Fruit fly (Drosophila melanogaster) whole organism, embryonic: Measurements from ENCODE around the gene Kaz1-ORFB.
A peak's percentile ranks its signal among the peaks of the same experiment; 100 is the strongest.

ENCODE experiments used
- CG11560 ChIP-seq: fragments of 200-800 bp; sonication (Bioruptor generic); IDR thresholded peaks from 3 replicates; pipeline ENCODE4 v1.3.6; 2022; ENCODE audit warnings: missing biosample characterization, missing genetic modification characterization
- CG17612 ChIP-seq: fragments of 200-800 bp; sonication (Bioruptor generic); IDR thresholded peaks from 2 replicates; pipeline ENCODE4 v1.3.6; 2022; ENCODE audit warnings: missing biosample characterization, missing genetic modification characterization
- CG7745 ChIP-seq: fragments of 200-800 bp; sonication (Bioruptor generic); optimal IDR thresholded peaks from 2 replicates; lab custom pipeline; 2018; ENCODE audit warnings: missing biosample characterization, mild to moderate bottlenecking, missing genetic modification characterization, moderate library complexity
- Fer2 ChIP-seq: fragments of 200-800 bp; sonication (Bioruptor generic); optimal IDR thresholded peaks from 2 replicates; lab custom pipeline; 2018; ENCODE audit warnings: missing biosample characterization, mild to moderate bottlenecking, missing genetic modification characterization, moderate library complexity
- Hr3 ChIP-seq: fragments of 200-800 bp; sonication (Bioruptor generic); optimal IDR thresholded peaks from 3 replicates; lab custom pipeline; 2016; ENCODE audit warnings: missing biosample characterization, missing genetic modification characterization
- en ChIP-seq: fragments of 200-800 bp; sonication (Bioruptor generic); optimal IDR thresholded peaks from 2 replicates; lab custom pipeline; 2016; ENCODE audit warnings: missing biosample characterization, missing genetic modification characterization
- pnt ChIP-seq: fragments of 200-800 bp; sonication (Bioruptor generic); optimal IDR thresholded peaks from 3 replicates; lab custom pipeline; 2016; ENCODE audit warnings: missing biosample characterization, missing genetic modification characterization

- no peak for TF ChIP-seq pnt (GFP tag; lab: Kevin White, UChicago)
- no peak for TF ChIP-seq Fer2 (tag; lab: Kevin White, UChicago)
- no peak for TF ChIP-seq Hr3 (GFP tag; lab: Kevin White, UChicago)
- no peak for TF ChIP-seq en (GFP tag; lab: Kevin White, UChicago)
- peak; percentile 5; the same call in 2 of the 3 replicates for TF ChIP-seq CG11560
- no peak for TF ChIP-seq CG17612
- TF ChIP-seq CG7745 (tag; lab: Kevin White, UChicago) = no peak
Observed at dm6 chr3L:199050-199745, 17.2 kb upstream of the Kaz1-ORFB start.
